Worm (Caenorhabditis elegans) whole organism, L1 larva: Measurements from ENCODE around the gene EGAP1.5.
A peak's percentile ranks its signal among the peaks of the same experiment; 100 is the strongest.

Experiments used
- C16A3.4 ChIP-seq: fragments of 150-350 bp; optimal IDR thresholded peaks from 2 replicates; lab custom pipeline; 2014; ENCODE audit warnings: missing biosample characterization, missing genetic modification characterization
- blmp-1 ChIP-seq: fragments of 150-350 bp; optimal IDR thresholded peaks from 2 replicates; lab custom pipeline; 2014; ENCODE audit warnings: missing biosample characterization, missing genetic modification characterization
- ceh-88 ChIP-seq: fragments of 200-800 bp; sonication (Bioruptor generic); IDR thresholded peaks from 2 replicates; pipeline ENCODE4 v1.3.6; 2022; ENCODE audit warnings: missing genetic modification characterization, missing compliant biosample characterization
- dpl-1 ChIP-seq, 3 experiments: fragments of 150-350 bp in 2 of 3; sonication (generic microtip) in 1 of 3; optimal IDR thresholded peaks; 2 replicates each; lab custom pipeline; 2014 to 2017; ENCODE audit warnings: missing biosample characterization in 3 of 3, missing genetic modification characterization in 3 of 3, missing genetic modification reagents in 3 of 3
- dsc-1 ChIP-seq: sonication (generic microtip); optimal IDR thresholded peaks from 2 replicates; lab custom pipeline; 2016; ENCODE audit warnings: mild to moderate bottlenecking, missing genetic modification characterization, missing compliant biosample characterization
- efl-1 ChIP-seq, 4 experiments: fragments of 150-350 bp; optimal IDR thresholded peaks in 3 of 4; peaks in 1 of 4; 1 replicate in 1 of 4; 2 replicates in 3 of 4; lab custom pipeline; 2014; ENCODE audit warnings: missing biosample characterization in 2 of 4, missing genetic modification characterization in 2 of 4, missing genetic modification reagents in 2 of 4
- egl-27 ChIP-seq, 2 experiments: fragments of 150-350 bp in 1 of 2; sonication (generic microtip); optimal IDR thresholded peaks; 3 replicates each; lab custom pipeline; 2017 to 2018; ENCODE audit warnings: missing biosample characterization in 2 of 2, missing genetic modification characterization in 2 of 2, missing genetic modification reagents in 2 of 2
- elt-2 ChIP-seq: sonication (generic microtip); optimal IDR thresholded peaks from 2 replicates; lab custom pipeline; 2016; ENCODE audit warnings: missing genetic modification characterization, mild to moderate bottlenecking, inconsistent platforms, missing compliant biosample characterization, missing genetic modification reagents
- elt-3 ChIP-seq, 6 experiments: fragments of 150-350 bp in 1 of 6; sonication (generic microtip); optimal IDR thresholded peaks; 2 replicates each; lab custom pipeline; 2017 to 2018; ENCODE audit warnings: missing biosample characterization in 6 of 6, missing genetic modification characterization in 6 of 6, inconsistent platforms in 1 of 6
- grh-1 ChIP-seq: fragments of 200-800 bp; sonication (Bioruptor generic); IDR thresholded peaks from 2 replicates; pipeline ENCODE4 v1.3.6; 2022; ENCODE audit warnings: missing genetic modification reagents, missing genetic modification characterization, missing compliant biosample characterization
- hlh-17 ChIP-seq: fragments of 200-800 bp; sonication (Bioruptor generic); optimal IDR thresholded peaks from 2 replicates; lab custom pipeline; 2018; ENCODE audit warnings: missing genetic modification characterization, mild to moderate bottlenecking, missing compliant biosample characterization, moderate library complexity, borderline replicate concordance
- hlh-4 ChIP-seq: sonication (generic microtip); optimal IDR thresholded peaks from 2 replicates; lab custom pipeline; 2016; ENCODE audit warnings: mild to moderate bottlenecking, missing genetic modification characterization, missing compliant biosample characterization
- isw-1 ChIP-seq: fragments of 200-800 bp; sonication (Bioruptor generic); IDR thresholded peaks from 2 replicates; pipeline ENCODE4 v1.3.6; 2022; ENCODE audit warnings: missing genetic modification characterization, missing compliant biosample characterization
- jun-1 ChIP-seq: fragments of 150-350 bp; optimal IDR thresholded peaks from 2 replicates; lab custom pipeline; 2014; ENCODE audit warnings: missing biosample characterization, missing genetic modification reagents, missing genetic modification characterization
- lin-14 ChIP-seq: fragments of 200-800 bp; sonication (Bioruptor generic); optimal IDR thresholded peaks from 2 replicates; lab custom pipeline; 2018; ENCODE audit warnings: mild to moderate bottlenecking, missing genetic modification characterization, moderate library complexity, missing compliant biosample characterization
- lin-15B ChIP-seq: fragments of 150-350 bp; sonication (generic microtip); optimal IDR thresholded peaks from 3 replicates; lab custom pipeline; 2014; ENCODE audit warnings: missing biosample characterization, missing genetic modification characterization
- lin-35 ChIP-seq, 2 experiments: fragments of 150-350 bp; optimal IDR thresholded peaks; 2 replicates each; lab custom pipeline; 2014; ENCODE audit warnings: missing biosample characterization in 2 of 2, missing genetic modification characterization in 2 of 2, missing genetic modification reagents in 2 of 2
- lin-39 ChIP-seq: fragments of 150-350 bp; optimal IDR thresholded peaks from 2 replicates; lab custom pipeline; 2014; ENCODE audit warnings: missing biosample characterization, missing genetic modification reagents, missing genetic modification characterization
- mdl-1 ChIP-seq, 2 experiments: fragments of 150-350 bp; optimal IDR thresholded peaks; 2 replicates each; lab custom pipeline; 2014 to 2017; ENCODE audit warnings: missing biosample characterization in 2 of 2, missing genetic modification characterization in 2 of 2, inconsistent platforms in 1 of 2
- mef-2 ChIP-seq: fragments of 150-350 bp; optimal IDR thresholded peaks from 2 replicates; lab custom pipeline; 2014; ENCODE audit warnings: missing biosample characterization, missing genetic modification characterization
- mep-1 ChIP-seq: fragments of 150-350 bp; optimal IDR thresholded peaks from 2 replicates; lab custom pipeline; 2014; ENCODE audit warnings: missing biosample characterization, missing genetic modification characterization
- nhr-19 ChIP-seq: fragments of 200-800 bp; sonication (Bioruptor generic); conservative IDR thresholded peaks from 2 replicates; pipeline ENCODE4 v1.3.6; 2022; ENCODE audit warnings: missing genetic modification characterization, missing compliant biosample characterization
- nhr-71 ChIP-seq: sonication (generic microtip); optimal IDR thresholded peaks from 2 replicates; lab custom pipeline; 2016; ENCODE audit warnings: mild to moderate bottlenecking, missing genetic modification characterization, moderate library complexity, missing compliant biosample characterization
- nhr-77 ChIP-seq: fragments of 150-350 bp; optimal IDR thresholded peaks from 2 replicates; lab custom pipeline; 2014; ENCODE audit warnings: missing biosample characterization, missing genetic modification characterization
- nhr-85 ChIP-seq: sonication (generic microtip); peaks from one replicate; lab custom pipeline; 2016; ENCODE audit warnings: missing genetic modification characterization, inconsistent platforms, missing compliant biosample characterization
- nhr-90 ChIP-seq: sonication (generic microtip); optimal IDR thresholded peaks from 2 replicates; lab custom pipeline; 2016; ENCODE audit warnings: mild to moderate bottlenecking, missing genetic modification characterization, missing compliant biosample characterization; ENCODE audit not compliant: poor library complexity
- pax-3 ChIP-seq: fragments of 200-800 bp; sonication (Bioruptor generic); optimal IDR thresholded peaks from 2 replicates; lab custom pipeline; 2018; ENCODE audit warnings: mild to moderate bottlenecking, missing genetic modification characterization, moderate library complexity, missing compliant biosample characterization
- rnt-1 ChIP-seq: sonication (generic microtip); optimal IDR thresholded peaks from 2 replicates; lab custom pipeline; 2016; ENCODE audit warnings: mild to moderate bottlenecking, missing genetic modification characterization, moderate library complexity, missing compliant biosample characterization
- skn-1 ChIP-seq: fragments of 150-350 bp; optimal IDR thresholded peaks from 2 replicates; lab custom pipeline; 2014; ENCODE audit warnings: missing biosample characterization, missing genetic modification characterization
- snpc-4 ChIP-seq: fragments of 150-350 bp; optimal IDR thresholded peaks from 2 replicates; lab custom pipeline; 2014; ENCODE audit warnings: missing biosample characterization, missing genetic modification characterization
- snu-23 ChIP-seq: sonication (generic microtip); optimal IDR thresholded peaks from 2 replicates; lab custom pipeline; 2016; ENCODE audit warnings: missing genetic modification characterization, missing compliant biosample characterization
- sox-4 ChIP-seq: sonication (generic microtip); optimal IDR thresholded peaks from 2 replicates; lab custom pipeline; 2016; ENCODE audit warnings: missing genetic modification characterization, missing compliant biosample characterization
- sptf-1 ChIP-seq: fragments of 150-350 bp; optimal IDR thresholded peaks from 2 replicates; lab custom pipeline; 2014; ENCODE audit warnings: missing biosample characterization, missing genetic modification characterization
- sup-37 ChIP-seq: fragments of 200-800 bp; sonication (Bioruptor generic); optimal IDR thresholded peaks from 2 replicates; lab custom pipeline; 2018; ENCODE audit warnings: mild to moderate bottlenecking, missing genetic modification characterization, missing compliant biosample characterization
- tlp-1 ChIP-seq: fragments of 150-350 bp; optimal IDR thresholded peaks from 2 replicates; lab custom pipeline; 2014; ENCODE audit warnings: missing biosample characterization, missing genetic modification characterization
- unc-130 ChIP-seq: fragments of 150-350 bp; optimal IDR thresholded peaks from 2 replicates; lab custom pipeline; 2017; ENCODE audit warnings: missing biosample characterization, missing genetic modification characterization, inconsistent platforms
- unc-30 ChIP-seq: sonication (generic microtip); optimal IDR thresholded peaks from 2 replicates; lab custom pipeline; 2017; ENCODE audit warnings: missing biosample characterization, missing genetic modification characterization
- unc-98 ChIP-seq: fragments of 200-800 bp; sonication (Bioruptor generic); IDR thresholded peaks from 2 replicates; pipeline ENCODE4 v1.3.6; 2022; ENCODE audit warnings: missing genetic modification characterization, missing compliant biosample characterization
- vab-15 ChIP-seq: sonication (generic microtip); optimal IDR thresholded peaks from 2 replicates; lab custom pipeline; 2017; ENCODE audit warnings: missing genotype, mild to moderate bottlenecking, missing genetic modification characterization, missing compliant biosample characterization
- xbp-1 ChIP-seq: sonication (generic microtip); optimal IDR thresholded peaks from 2 replicates; lab custom pipeline; 2016; ENCODE audit warnings: missing genetic modification characterization, missing compliant biosample characterization
- ztf-11 ChIP-seq, 2 experiments: sonication (generic microtip); optimal IDR thresholded peaks; 2 replicates each; lab custom pipeline; 2016 to 2017; ENCODE audit warnings: missing genetic modification characterization in 2 of 2, missing biosample characterization in 1 of 2, missing compliant biosample characterization in 1 of 2

The EGAP1.5 gene

DNA sequence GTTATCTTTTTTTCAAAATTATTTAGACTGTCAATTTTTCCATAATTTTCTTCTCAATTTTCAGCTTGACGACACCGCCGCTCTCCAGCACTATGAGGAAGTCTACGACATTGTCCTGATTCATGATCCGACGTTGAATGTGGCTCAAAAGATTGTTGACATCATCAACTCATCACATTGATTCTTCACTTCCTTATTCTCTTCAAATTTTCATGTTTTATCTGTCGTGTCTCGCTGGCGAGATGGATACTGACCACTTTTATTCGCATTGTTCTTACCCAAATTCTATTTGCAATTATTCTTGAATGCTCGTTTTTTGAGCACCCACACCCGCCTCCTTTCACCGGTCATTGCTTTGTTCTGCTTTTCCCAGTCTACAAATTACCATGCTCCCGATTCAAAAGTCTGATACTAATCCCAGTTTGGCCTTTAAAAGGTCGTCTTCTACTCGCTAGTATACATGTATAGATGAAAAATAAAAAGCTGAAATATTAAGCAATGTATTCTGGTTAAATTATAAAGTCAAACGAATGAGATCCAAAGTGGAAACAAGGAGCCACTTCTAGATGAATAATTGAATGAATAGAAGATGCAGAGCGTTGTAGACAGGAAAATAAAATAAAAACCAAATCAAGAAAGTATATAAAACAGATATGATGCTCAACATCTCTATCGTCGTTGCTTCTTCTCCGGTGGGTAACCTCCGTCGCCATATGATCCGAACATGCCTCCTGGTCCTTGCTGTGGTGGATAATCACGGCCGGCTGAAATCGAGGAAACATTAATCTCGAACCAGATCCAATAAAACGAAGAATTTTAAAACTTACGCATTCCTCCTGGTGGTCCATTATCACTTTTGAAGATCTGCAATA, 21.8 kb downstream of the EGAP1.5 start (continued):
- no peak for TF ChIP-seq vab-15 (tag; lab: Kevin White, UChicago)
- no peak for TF ChIP-seq skn-1 (tag; lab: Kevin White, UChicago)
- no peak for TF ChIP-seq jun-1 (tag; lab: Kevin White, UChicago)
- TF ChIP-seq tlp-1 = no peak
- no peak for TF ChIP-seq sox-4 (tag; lab: Kevin White, UChicago)
- no peak for TF ChIP-seq xbp-1 (tag; lab: Kevin White, UChicago)
- no peak for TF ChIP-seq hlh-4 (tag; lab: Kevin White, UChicago)
- TF ChIP-seq grh-1 (GFP tag; lab: Robert Waterston, UW) = no peak
- no peak for TF ChIP-seq dsc-1 (tag; lab: Kevin White, UChicago)
- TF ChIP-seq C16A3.4 (tag; lab: Kevin White, UChicago) = no peak
- TF ChIP-seq rnt-1 (tag; lab: Kevin White, UChicago) = no peak
- TF ChIP-seq lin-14 (GFP tag; lab: Kevin White, UChicago) = no peak
- TF ChIP-seq unc-130 (tag; lab: Kevin White, UChicago) = no peak
- TF ChIP-seq isw-1 (GFP tag; lab: Robert Waterston, UW) = no peak
- TF ChIP-seq pax-3 (tag; lab: Kevin White, UChicago) = no peak
- TF ChIP-seq lin-15B (tag; lab: Kevin White, UChicago) = no peak
- peak; percentile 28 for TF ChIP-seq nhr-71 (tag; lab: Kevin White, UChicago)
- peak; percentile 5 for TF ChIP-seq snu-23
- peak; percentile 4 for TF ChIP-seq nhr-90 (tag; lab: Kevin White, UChicago)
- no peak for TF ChIP-seq elt-2
- TF ChIP-seq mdl-1 (tag; optimal IDR thresholded peaks at IDR 0.05; lab: Kevin White, UChicago) = no peak
- no peak for TF ChIP-seq snpc-4 (tag; lab: Kevin White, UChicago)
- no peak for TF ChIP-seq ztf-11 (tag; optimal IDR thresholded peaks at IDR 0.05; lab: Kevin White, UChicago)
- TF ChIP-seq dpl-1 (GFP tag; optimal IDR thresholded peaks at IDR 0.05; lab: Kevin White, UChicago) = no peak
- TF ChIP-seq egl-27 (tag; optimal IDR thresholded peaks at IDR 0.05; lab: Kevin White, UChicago) = no peak
- no peak for TF ChIP-seq ceh-88 (GFP tag; lab: Robert Waterston, UW)
- TF ChIP-seq unc-98 = no peak
- no peak for TF ChIP-seq efl-1 (optimal IDR thresholded peaks at IDR 0.05; lab: Kevin White, UChicago)
- peak in 1 of 2 experiments; percentile 20 for TF ChIP-seq efl-1 (GFP tag; optimal IDR thresholded peaks at IDR 0.05 in 1 of 2; lab: Kevin White, UChicago)
- no peak for TF ChIP-seq sptf-1 (tag; lab: Kevin White, UChicago)
- peak in 1 of 2 experiments; percentile 5 for TF ChIP-seq lin-35 (GFP tag; optimal IDR thresholded peaks at IDR 0.05; lab: Kevin White, UChicago)
- no peak for TF ChIP-seq sup-37 (GFP tag; lab: Kevin White, UChicago)
- no peak for TF ChIP-seq mep-1 (tag; lab: Kevin White, UChicago)
- TF ChIP-seq nhr-19 = no peak
- no peak for TF ChIP-seq mef-2 (tag; lab: Kevin White, UChicago)

ce11 chrIII:5953913-5954290, 22.4 kb downstream of the EGAP1.5 start:
- no peak for TF ChIP-seq sptf-1 (tag; lab: Kevin White, UChicago)
- TF ChIP-seq nhr-77 (tag; lab: Kevin White, UChicago) = no peak
- no peak for TF ChIP-seq elt-2
- no peak for TF ChIP-seq jun-1 (tag; lab: Kevin White, UChicago)
- TF ChIP-seq lin-39 (tag; lab: Kevin White, UChicago) = no peak
- no peak for TF ChIP-seq mdl-1 (tag; optimal IDR thresholded peaks at IDR 0.05; lab: Kevin White, UChicago)
- no peak for TF ChIP-seq xbp-1 (tag; lab: Kevin White, UChicago)
- TF ChIP-seq nhr-85 (tag; lab: Kevin White, UChicago) = no peak
- no peak for TF ChIP-seq blmp-1 (tag; lab: Kevin White, UChicago)
- TF ChIP-seq grh-1 (GFP tag; lab: Robert Waterston, UW) = no peak
- no peak for TF ChIP-seq hlh-17
- TF ChIP-seq unc-30 (tag; lab: Kevin White, UChicago) = no peak
- TF ChIP-seq elt-3 (tag; optimal IDR thresholded peaks at IDR 0.05; lab: Kevin White, UChicago) = no peak
